Worm (Caenorhabditis elegans): ENCODE data around the gene ttbk-2.1.

DNA sequence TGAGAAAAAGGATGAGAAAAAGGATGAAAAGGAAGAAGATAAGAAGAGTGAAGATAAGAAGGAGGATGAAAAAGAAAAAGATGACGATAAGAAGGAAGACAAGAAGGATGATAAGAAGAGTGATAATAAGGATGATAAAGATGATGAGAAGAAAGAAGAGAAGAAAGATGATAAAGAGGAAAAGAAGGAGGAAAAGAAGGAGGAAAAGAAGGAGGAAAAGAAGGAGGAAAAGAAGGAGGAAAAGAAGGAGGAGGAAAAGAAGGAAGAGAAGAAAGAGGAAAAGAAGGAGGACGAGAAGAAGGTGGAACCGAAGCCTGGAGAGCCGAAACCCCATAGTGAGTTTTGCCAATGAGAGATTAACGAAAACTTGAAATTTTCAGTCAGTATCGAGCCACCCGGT, 14.9 kb downstream of the ttbk-2.1 start:
- no peak for TF ChIP-seq ztf-11 (tag; optimal IDR thresholded peaks at IDR 0.05)
- no peak for TF ChIP-seq pqm-1 (tag; optimal IDR thresholded peaks at IDR 0.05)

Data from whole organism, L3 larva.